Fruit fly (Drosophila melanogaster): Measurements from ENCODE around the gene rst.

The rst gene

DNA sequence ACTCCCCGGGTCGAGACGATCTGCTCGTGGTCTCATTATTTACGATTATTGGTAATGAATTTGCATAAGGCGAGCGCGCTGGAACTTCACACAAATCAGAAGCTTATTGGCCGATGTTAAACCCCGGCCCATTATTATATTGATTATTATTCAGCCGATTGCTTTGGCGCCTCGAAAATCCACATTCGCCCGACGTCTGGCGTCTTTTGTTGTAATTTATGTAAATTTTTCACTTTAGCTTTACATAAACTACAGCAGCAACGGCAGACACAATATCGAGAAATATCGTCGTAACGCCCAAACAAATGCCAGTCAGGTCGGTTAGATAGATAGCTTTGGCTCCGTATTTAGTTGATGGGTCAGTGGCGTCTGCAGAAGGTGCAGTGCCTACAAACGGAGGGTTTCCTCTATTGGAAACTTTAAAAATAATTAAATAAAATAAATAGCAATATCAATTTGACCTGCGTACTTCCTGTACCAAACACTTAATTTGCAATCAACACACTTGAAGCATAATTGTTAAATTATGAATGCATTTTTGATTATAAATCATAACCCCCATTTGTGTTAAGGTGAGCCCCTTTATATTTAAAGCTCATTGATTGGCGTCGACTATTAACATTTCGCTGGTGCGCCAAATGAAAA lies 45.8 kb upstream of the rst start (continued):
- TF ChIP-seq Hr78 (GFP tag; optimal IDR thresholded peaks at IDR 0.05) (no peak), toy (GFP tag; IDR thresholded peaks at IDR 0.05) (no peak), CG13296 (GFP tag; optimal IDR thresholded peaks at IDR 0.05) (peak; percentile 36), Abd-B (GFP tag; optimal IDR thresholded peaks at IDR 0.05) (peak; percentile 63), so (GFP tag; IDR thresholded peaks at IDR 0.05) (peak; percentile 51; the same call in 2 of the 3 replicates), NC2α (GFP tag; optimal IDR thresholded peaks at IDR 0.05) (no peak), CG7556 (GFP tag; optimal IDR thresholded peaks at IDR 0.05) (peak; percentile 42), ttk (GFP tag; IDR thresholded peaks at IDR 0.05) (peak; percentile 52; the same call in 1 of the 2 replicates), br (optimal IDR thresholded peaks at IDR 0.05) (no peak), CG2678 (tag; optimal IDR thresholded peaks at IDR 0.05) (peak; percentile 77), sisA (GFP tag; IDR thresholded peaks at IDR 0.05) (peak; percentile 65), Lim3 (GFP tag; IDR thresholded peaks at IDR 0.05) (0 out of 2 replicates have a peak, but pooled peaks have one; percentile 12), Hr3 (GFP tag; optimal IDR thresholded peaks at IDR 0.05) (peak; percentile 37), grau (tag; optimal IDR thresholded peaks at IDR 0.05) (peak; percentile 70), chm (GFP tag; IDR thresholded peaks at IDR 0.05) (no peak), tio (GFP tag; optimal IDR thresholded peaks at IDR 0.05) (peak; percentile 16), Oaz (GFP tag; IDR thresholded peaks at IDR 0.05) (peak; percentile 49; the same call in 1 of the 2 replicates), CG7357 (GFP tag; IDR thresholded peaks at IDR 0.05) (peak; percentile 32; the same call in 1 of the 3 replicates), Oli (tag; optimal IDR thresholded peaks at IDR 0.05) (peak; percentile 74), zfh1 (GFP tag; IDR thresholded peaks at IDR 0.05) (no peak), Adf1 (GFP tag; IDR thresholded peaks at IDR 0.05) (no peak), Doc2 (GFP tag; IDR thresholded peaks at IDR 0.05) (peak; percentile 27; the same call in 1 of the 2 replicates), abd-A (tag; optimal IDR thresholded peaks at IDR 0.05) (peak; percentile 80), pho (GFP tag; optimal IDR thresholded peaks at IDR 0.05) (no peak), Fer2 (tag; optimal IDR thresholded peaks at IDR 0.05) (peak; percentile 4), CG6272 (GFP tag; IDR thresholded peaks at IDR 0.05) (peak; percentile 44; the same call in 1 of the 2 replicates), Deaf1 (tag; optimal IDR thresholded peaks at IDR 0.05) (no peak), CG14860 (GFP tag; IDR thresholded peaks at IDR 0.05; ENCODE audit: partially characterized antibody) (no peak), sob (GFP tag; IDR thresholded peaks at IDR 0.05) (peak; percentile 64), sc (optimal IDR thresholded peaks at IDR 0.05) (no peak), sc (GFP tag; optimal IDR thresholded peaks at IDR 0.05) (no peak), Xbp1 (GFP tag; optimal IDR thresholded peaks at IDR 0.05) (peak; percentile 54), org-1 (GFP tag; optimal IDR thresholded peaks at IDR 0.05) (peak; percentile 29), odd (GFP tag; optimal IDR thresholded peaks at IDR 0.05) (peak; percentile 30), esg (GFP tag; conservative IDR thresholded peaks at IDR 0.05) (peak; percentile 70), nom (GFP tag; optimal IDR thresholded peaks at IDR 0.05) (no peak), Med (GFP tag) (peak; percentile 66), klu (GFP tag; IDR thresholded peaks at IDR 0.05) (peak; percentile 65), Sox102F (GFP tag; optimal IDR thresholded peaks at IDR 0.05) (peak; percentile 81), CG6689 (GFP tag; IDR thresholded peaks at IDR 0.05) (peak; percentile 64), dimm (GFP tag; IDR thresholded peaks at IDR 0.05) (peak; percentile 36; the same call in 1 of the 2 replicates), jigr1 (GFP tag; IDR thresholded peaks at IDR 0.05) (0 out of 3 replicates have a peak, but pooled peaks have one; percentile 9), nmo (GFP tag; optimal IDR thresholded peaks at IDR 0.05) (peak; percentile 45), slbo (GFP tag; IDR thresholded peaks at IDR 0.05) (peak; percentile 70; the same call in 1 of the 2 replicates), eve (GFP tag; optimal IDR thresholded peaks at IDR 0.05) (peak in 1 of 2 experiments; percentile 62), Eip74EF (GFP tag; optimal IDR thresholded peaks at IDR 0.05) (peak in 1 of 2 experiments; percentile 31), CG18599 (GFP tag; optimal IDR thresholded peaks at IDR 0.05) (peak; percentile 43), gce (GFP tag; IDR thresholded peaks at IDR 0.05) (peak; percentile 36; the same call in 1 of the 3 replicates), CG6813 (GFP tag; optimal IDR thresholded peaks at IDR 0.05) (no peak), gem (tag; optimal IDR thresholded peaks at IDR 0.05) (peak; percentile 80)

Data from whole organism, embryonic.